Worm (Caenorhabditis elegans): ENCODE results near the gene C11H1.5.

DNA sequence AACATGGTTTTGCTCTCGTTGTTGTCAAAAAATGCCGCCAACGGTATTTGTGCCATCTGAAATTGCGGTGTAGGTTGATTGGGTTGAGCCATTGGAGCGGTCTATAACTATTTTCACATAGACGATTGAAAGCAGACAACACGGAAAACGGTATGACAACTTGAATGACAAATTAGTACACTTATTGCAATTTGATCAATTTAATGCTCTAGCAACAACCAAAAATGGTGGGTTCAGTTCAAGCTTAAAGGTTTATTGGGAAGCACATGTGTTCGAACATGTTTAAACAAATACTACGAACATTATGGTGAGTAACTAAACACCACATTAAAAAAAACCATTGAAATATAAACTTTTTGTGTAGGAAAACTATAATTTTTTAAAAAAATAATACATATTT, 37.4 kb upstream of the C11H1.5 start, which contains the start of gene sel-7:
- TF ChIP-seq unc-130 (GFP tag; optimal IDR thresholded peaks at IDR 0.05) (no peak), mdl-1 (tag; optimal IDR thresholded peaks at IDR 0.05) (no peak), dpl-1 (GFP tag; optimal IDR thresholded peaks at IDR 0.05) (no peak), lin-13 (GFP tag; optimal IDR thresholded peaks at IDR 0.05) (no peak), attf-4 (tag; optimal IDR thresholded peaks at IDR 0.05) (no peak), nhr-11 (tag; optimal IDR thresholded peaks at IDR 0.05) (no peak), dve-1 (tag; optimal IDR thresholded peaks at IDR 0.05; ENCODE audit: insufficient read depth) (no peak), daf-12 (tag; optimal IDR thresholded peaks at IDR 0.05) (no peak), fos-1 (tag; optimal IDR thresholded peaks at IDR 0.05) (no peak), nhr-28 (tag; optimal IDR thresholded peaks at IDR 0.05) (no peak), snpc-1.2 (GFP tag; IDR thresholded peaks at IDR 0.05) (no peak), nhr-25 (tag; optimal IDR thresholded peaks at IDR 0.05; ENCODE audit: borderline replicate concordance, insufficient read depth) (no peak)
